Worm (Caenorhabditis elegans) whole organism, midembryonic: ENCODE measurements around the gene C27D6.15.

Experiments used
- T22C8.4 ChIP-seq: fragments of 200-800 bp; sonication (Bioruptor generic); IDR thresholded peaks from 2 replicates; pipeline ENCODE4 v1.3.6; 2022; ENCODE audit warnings: missing genetic modification characterization, missing compliant biosample characterization
- cog-1 ChIP-seq: sonication (generic microtip); optimal IDR thresholded peaks from 2 replicates; lab custom pipeline; 2016; ENCODE audit warnings: missing genetic modification characterization, missing compliant biosample characterization
- flt-1 ChIP-seq: fragments of 200-800 bp; sonication (Bioruptor generic); IDR thresholded peaks from 2 replicates; pipeline ENCODE4 v1.3.6; 2022; ENCODE audit warnings: missing genetic modification characterization, missing compliant biosample characterization
- klf-2 ChIP-seq: fragments of 200-800 bp; sonication (Bioruptor generic); conservative IDR thresholded peaks from 2 replicates; pipeline ENCODE4 v1.3.6; 2022; ENCODE audit warnings: missing genetic modification reagents, missing genetic modification characterization, missing compliant biosample characterization
- med-1 ChIP-seq: sonication (generic microtip); optimal IDR thresholded peaks from 2 replicates; lab custom pipeline; 2017; ENCODE audit warnings: missing genetic modification characterization, mild to moderate bottlenecking, missing compliant biosample characterization, antibody characterized with exemption, missing genetic modification reagents; ENCODE audit not compliant: insufficient read depth
- ref-1 ChIP-seq: fragments of 200-800 bp; sonication (Bioruptor generic); conservative IDR thresholded peaks from 2 replicates; pipeline ENCODE4 v1.3.6; 2022; ENCODE audit warnings: missing genetic modification reagents, missing genetic modification characterization, missing compliant biosample characterization
- tab-1 ChIP-seq: fragments of 200-800 bp; sonication (Bioruptor generic); IDR thresholded peaks from 2 replicates; pipeline ENCODE4 v1.3.6; 2022; ENCODE audit warnings: missing genetic modification characterization, missing compliant biosample characterization
- ztf-23 ChIP-seq: fragments of 200-800 bp; sonication (Bioruptor generic); IDR thresholded peaks from 2 replicates; pipeline ENCODE4 v1.3.6; 2022; ENCODE audit warnings: missing genetic modification reagents, missing genetic modification characterization, missing compliant biosample characterization
- ztf-29 ChIP-seq: fragments of 200-800 bp; sonication (Bioruptor generic); IDR thresholded peaks from 2 replicates; pipeline ENCODE4 v1.3.6; 2022; ENCODE audit warnings: missing genetic modification reagents, missing genetic modification characterization, missing compliant biosample characterization

DNA sequence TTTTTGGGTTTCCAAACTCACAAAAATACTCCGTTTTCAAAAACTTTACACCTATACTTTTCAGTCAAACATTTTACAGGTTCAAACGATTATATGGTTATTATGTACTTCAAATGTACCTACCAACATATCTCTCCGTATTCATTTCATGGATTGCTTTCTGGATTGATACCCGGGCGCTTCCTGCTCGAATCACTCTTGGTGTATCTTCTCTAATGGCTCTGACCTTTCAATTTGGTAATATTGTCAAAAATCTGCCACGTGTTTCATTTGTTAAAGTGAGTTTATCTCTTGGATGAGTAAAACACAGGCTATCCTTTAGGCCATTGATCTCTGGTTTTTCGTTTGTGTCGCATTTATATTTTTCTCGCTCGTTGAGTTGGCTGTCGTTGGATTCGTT is 39.9 kb upstream of the C27D6.15 start:
- no peak for TF ChIP-seq ref-1
- TF ChIP-seq cog-1 (tag; lab: Kevin White, UChicago): no peak
- no peak for TF ChIP-seq flt-1 (GFP tag; lab: Robert Waterston, UW)
- TF ChIP-seq ztf-29 (GFP tag; lab: Robert Waterston, UW): no peak
- TF ChIP-seq med-1: no peak
- no peak for TF ChIP-seq klf-2 (GFP tag; lab: Robert Waterston, UW)
- no peak for TF ChIP-seq ztf-23 (GFP tag; lab: Robert Waterston, UW)
- TF ChIP-seq T22C8.4: no peak
- TF ChIP-seq tab-1 (GFP tag; lab: Robert Waterston, UW): no peak
